Fruit fly (Drosophila melanogaster) whole organism, wandering third instar larva: ENCODE results near the gene CG16959.

Experiments
- Hnf4 ChIP-seq: fragments of 200-800 bp; sonication (Bioruptor generic); optimal IDR thresholded peaks from 2 replicates; lab custom pipeline; 2016; ENCODE audit warnings: missing biosample characterization, mild to moderate bottlenecking, missing genetic modification characterization
- Hr78 ChIP-seq: fragments of >200 bp; optimal IDR thresholded peaks from 2 replicates; lab custom pipeline; 2017; ENCODE audit warnings: missing biosample characterization, missing genetic modification characterization
- Vsx2 ChIP-seq: fragments of 200-300, 225-300 bp; sonication (Bioruptor generic); optimal IDR thresholded peaks from 2 replicates; lab custom pipeline; 2018; ENCODE audit warnings: missing biosample characterization, missing genetic modification characterization; ENCODE audit not compliant: partially characterized antibody
- br ChIP-seq: fragments of 200-800 bp; sonication (Bioruptor generic); optimal IDR thresholded peaks from 2 replicates; lab custom pipeline; 2016; ENCODE audit warnings: missing biosample characterization, missing genetic modification characterization
- fru ChIP-seq: fragments of 200-800 bp; sonication (Bioruptor generic); optimal IDR thresholded peaks from 3 replicates; lab custom pipeline; 2016; ENCODE audit warnings: missing biosample characterization, mild to moderate bottlenecking, missing genetic modification characterization
- h ChIP-seq: fragments of 200-800 bp; sonication (Bioruptor generic); optimal IDR thresholded peaks from 3 replicates; lab custom pipeline; 2016; ENCODE audit warnings: missing biosample characterization, mild to moderate bottlenecking, missing genetic modification characterization
- lola ChIP-seq: fragments of >200 bp; optimal IDR thresholded peaks from 2 replicates; lab custom pipeline; 2017; ENCODE audit warnings: missing biosample characterization, missing genetic modification characterization

- TF ChIP-seq h (GFP tag; lab: Kevin White, UChicago), result no peak
- peak; percentile 9 for TF ChIP-seq br (GFP tag; lab: Kevin White, UChicago)
- no peak for TF ChIP-seq Vsx2 (GFP tag; lab: Kevin White, UChicago)
- no peak for TF ChIP-seq fru (GFP tag; lab: Kevin White, UChicago)
- TF ChIP-seq Hnf4 (GFP tag; lab: Kevin White, UChicago), result no peak
- TF ChIP-seq lola, result no peak
- TF ChIP-seq Hr78 (GFP tag; lab: Kevin White, UChicago), result no peak
Observed at dm6 chr3L:15125077-15125652, at the start of gene CG16959.
